Worm (Caenorhabditis elegans): ENCODE data around the gene Y41D4B.1.

- no peak for TF ChIP-seq ama-1 (optimal IDR thresholded peaks at IDR 0.05)
- no peak for TF ChIP-seq ets-7 (tag; optimal IDR thresholded peaks at IDR 0.05)
- no peak for TF ChIP-seq tra-4 (tag; optimal IDR thresholded peaks at IDR 0.05)
- no peak for TF ChIP-seq sea-1 (GFP tag; conservative IDR thresholded peaks at IDR 0.05)
- TF ChIP-seq tbx-37 (GFP tag; conservative IDR thresholded peaks at IDR 0.05): no peak
- no peak for TF ChIP-seq flt-1 (GFP tag; IDR thresholded peaks at IDR 0.05)
- no peak for TF ChIP-seq ceh-13 (GFP tag; optimal IDR thresholded peaks at IDR 0.05)
- TF ChIP-seq F13C5.2 (tag; optimal IDR thresholded peaks at IDR 0.05): no peak
- no peak for TF ChIP-seq hnd-1 (tag; optimal IDR thresholded peaks at IDR 0.05)
- TF ChIP-seq pes-1 (GFP tag; IDR thresholded peaks at IDR 0.05): no peak
- no peak for TF ChIP-seq ceh-36 (tag; optimal IDR thresholded peaks at IDR 0.05)
- no peak for TF ChIP-seq hmbx-1 (tag; optimal IDR thresholded peaks at IDR 0.05)
- TF ChIP-seq B0310.2 (tag; optimal IDR thresholded peaks at IDR 0.05): no peak
These were observed 41.1 kb downstream of the Y41D4B.1 start for ce11 chrIV:1713618-1714017.
